Worm (Caenorhabditis elegans) whole organism, L2 larva: ENCODE data around the gene F32D8.15.

ENCODE experiments used
- C34F6.9 ChIP-seq: fragments of 150-350 bp; optimal IDR thresholded peaks from 2 replicates; lab custom pipeline; 2014; ENCODE audit warnings: missing biosample characterization, missing genetic modification characterization
- ama-1 ChIP-seq: fragments of 150-350 bp; optimal IDR thresholded peaks from 2 replicates; lab custom pipeline; 2018; ENCODE audit warnings: inconsistent platforms
- blmp-1 ChIP-seq: sonication (generic microtip); optimal IDR thresholded peaks from 2 replicates; lab custom pipeline; 2017; ENCODE audit warnings: missing genetic modification characterization, mild to moderate bottlenecking, missing compliant biosample characterization, antibody characterized with exemption, moderate library complexity; ENCODE audit not compliant: insufficient read depth
- dmd-4 ChIP-seq: sonication (generic microtip); optimal IDR thresholded peaks from 2 replicates; lab custom pipeline; 2017; ENCODE audit warnings: missing biosample characterization, missing genetic modification characterization
- elt-1 ChIP-seq: fragments of 150-350 bp; optimal IDR thresholded peaks from 2 replicates; lab custom pipeline; 2014; ENCODE audit warnings: missing biosample characterization, missing genetic modification characterization
- elt-3 ChIP-seq: sonication (generic microtip); optimal IDR thresholded peaks from 2 replicates; lab custom pipeline; 2017; ENCODE audit warnings: missing biosample characterization, missing genetic modification characterization
- fos-1 ChIP-seq: fragments of 150-350 bp; optimal IDR thresholded peaks from 2 replicates; lab custom pipeline; 2014; ENCODE audit warnings: missing biosample characterization, missing genetic modification characterization
- lin-13 ChIP-seq: fragments of 150-350 bp; optimal IDR thresholded peaks from 2 replicates; lab custom pipeline; 2014; ENCODE audit warnings: missing biosample characterization, missing genetic modification reagents, missing genetic modification characterization
- peb-1 ChIP-seq: fragments of 150-350 bp; optimal IDR thresholded peaks from 2 replicates; lab custom pipeline; 2014; ENCODE audit warnings: missing biosample characterization, missing genetic modification characterization
- unc-62 ChIP-seq: fragments of 150-350 bp; optimal IDR thresholded peaks from 2 replicates; lab custom pipeline; 2014; ENCODE audit warnings: missing biosample characterization, missing genetic modification reagents, missing genetic modification characterization

ce11 chrV:10870050-10870449 lies 33.8 kb upstream of the F32D8.15 start:
- no peak for TF ChIP-seq blmp-1 (tag; lab: Kevin White, UChicago)
- TF ChIP-seq fos-1: peak; percentile 24
- no peak for TF ChIP-seq unc-62 (GFP tag; lab: Kevin White, UChicago)
- no peak for TF ChIP-seq elt-1
- TF ChIP-seq peb-1 (tag; lab: Kevin White, UChicago): no peak
- no peak for TF ChIP-seq lin-13 (GFP tag; lab: Kevin White, UChicago)
- TF ChIP-seq ama-1 (lab: Kevin White, UChicago): no peak
- TF ChIP-seq C34F6.9: no peak
- no peak for TF ChIP-seq elt-3
- TF ChIP-seq dmd-4 (tag; lab: Kevin White, UChicago): no peak
